1 fruit fly cellular context compared by ENCODE assay signal in the genomic region with DNA sequence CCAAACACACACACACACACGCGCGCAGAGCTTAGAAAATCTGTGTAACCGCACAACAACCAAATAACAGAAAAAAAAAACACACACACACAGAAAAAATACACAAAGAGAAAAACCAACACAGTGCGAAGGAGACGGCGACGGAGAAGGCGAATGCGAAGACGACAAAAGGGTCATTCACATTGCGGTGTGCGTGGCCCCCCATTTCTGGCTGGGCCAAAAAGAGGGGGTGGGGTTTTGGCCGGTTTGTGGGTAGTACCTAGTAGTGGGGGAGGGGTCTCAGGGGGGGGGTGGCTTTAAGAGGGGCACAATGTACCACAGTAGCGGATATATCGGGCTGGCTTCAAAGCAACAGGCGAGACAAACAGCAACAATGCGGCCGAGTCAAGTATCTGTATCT.
TF ChIP-seq lines count a peak whose summit lies in the region.

No protein-coding gene starts in this region.

TF ChIP-seq in whole organism, embryonic, 481 proteins besides CTCF, POLR2A, EP300 and RAD21 (continued from another document):
- no peak for TF ChIP-seq gcm2 (GFP tag; optimal IDR thresholded peaks at IDR 0.05; lab: Kevin White, UChicago)
- TF ChIP-seq CG10565 (GFP tag; optimal IDR thresholded peaks at IDR 0.05; lab: Kevin White, UChicago): no peak
- TF ChIP-seq Blimp-1 (GFP tag; optimal IDR thresholded peaks at IDR 0.05; lab: Kevin White, UChicago): no peak
- no peak for TF ChIP-seq Kr (GFP tag; optimal IDR thresholded peaks at IDR 0.05; lab: Kevin White, UChicago)
- no peak for TF ChIP-seq Six4 (GFP tag; optimal IDR thresholded peaks at IDR 0.05; lab: Kevin White, UChicago)
- TF ChIP-seq tup (GFP tag; optimal IDR thresholded peaks at IDR 0.05; lab: Kevin White, UChicago): no peak
- TF ChIP-seq cas (GFP tag; IDR thresholded peaks at IDR 0.05; lab: Robert Waterston, UW): no peak
- no peak for TF ChIP-seq Nf-YB (GFP tag; optimal IDR thresholded peaks at IDR 0.05; lab: Kevin White, UChicago)
- TF ChIP-seq Eip74EF (GFP tag; optimal IDR thresholded peaks at IDR 0.05; lab: Kevin White, UChicago): no peak
- TF ChIP-seq Hand (GFP tag; optimal IDR thresholded peaks at IDR 0.05; lab: Kevin White, UChicago): no peak
- no peak for TF ChIP-seq Xrp1 (GFP tag; IDR thresholded peaks at IDR 0.05; lab: Robert Waterston, UW)
- no peak for TF ChIP-seq corto (GFP tag; optimal IDR thresholded peaks at IDR 0.05; lab: Kevin White, UChicago)
- no peak for TF ChIP-seq grau (tag; optimal IDR thresholded peaks at IDR 0.05; lab: Kevin White, UChicago)
- no peak for TF ChIP-seq odd (GFP tag; optimal IDR thresholded peaks at IDR 0.05; lab: Kevin White, UChicago)
- TF ChIP-seq CG6254 (GFP tag; optimal IDR thresholded peaks at IDR 0.05; lab: Kevin White, UChicago): no peak
- no peak for TF ChIP-seq HmgD (GFP tag; optimal IDR thresholded peaks at IDR 0.05; lab: Kevin White, UChicago)
- peak; percentile 92 for TF ChIP-seq crol (GFP tag; IDR thresholded peaks at IDR 0.05; lab: Robert Waterston, UW)
- no peak for TF ChIP-seq CG18619 (GFP tag; optimal IDR thresholded peaks at IDR 0.05; lab: Kevin White, UChicago)
- TF ChIP-seq CG12769 (tag; optimal IDR thresholded peaks at IDR 0.05; lab: Kevin White, UChicago): peak; percentile 58
- peak; percentile 33; the same call in 1 of the 2 replicates for TF ChIP-seq CG32532 (GFP tag; IDR thresholded peaks at IDR 0.05; lab: Robert Waterston, UW)
- TF ChIP-seq slou (GFP tag; optimal IDR thresholded peaks at IDR 0.05; lab: Kevin White, UChicago): no peak
- TF ChIP-seq trem (tag; optimal IDR thresholded peaks at IDR 0.05; lab: Kevin White, UChicago): no peak
- TF ChIP-seq Atf6 (GFP tag; IDR thresholded peaks at IDR 0.05; lab: Robert Waterston, UW): no peak
- no peak for TF ChIP-seq Oli (tag; optimal IDR thresholded peaks at IDR 0.05; lab: Kevin White, UChicago)
- TF ChIP-seq Atf-2 (GFP tag; optimal IDR thresholded peaks at IDR 0.05; lab: Kevin White, UChicago): no peak
- no peak for TF ChIP-seq CG14965 (GFP tag; optimal IDR thresholded peaks at IDR 0.05; lab: Kevin White, UChicago; ENCODE audit: borderline replicate concordance)
- no peak for TF ChIP-seq al (GFP tag; IDR thresholded peaks at IDR 0.05; lab: Robert Waterston, UW)
- TF ChIP-seq GATAe (GFP tag; conservative IDR thresholded peaks at IDR 0.05; lab: Robert Waterston, UW): no peak
- peak; percentile 58 for TF ChIP-seq cg (GFP tag; optimal IDR thresholded peaks at IDR 0.05; lab: Kevin White, UChicago)
- no peak for TF ChIP-seq emc (GFP tag; optimal IDR thresholded peaks at IDR 0.05; lab: Kevin White, UChicago)
- no peak for TF ChIP-seq ato (GFP tag; IDR thresholded peaks at IDR 0.05; lab: Robert Waterston, UW; ENCODE audit: partially characterized antibody)
- no peak for TF ChIP-seq repo (GFP tag; optimal IDR thresholded peaks at IDR 0.05; lab: Kevin White, UChicago)
- no peak for TF ChIP-seq NK7.1 (GFP tag; optimal IDR thresholded peaks at IDR 0.05; lab: Kevin White, UChicago)
- TF ChIP-seq CG11560 (tag; IDR thresholded peaks at IDR 0.05; lab: Robert Waterston, UW): no peak
- no peak for TF ChIP-seq bab2 (GFP tag; optimal IDR thresholded peaks at IDR 0.05; lab: Kevin White, UChicago)
- TF ChIP-seq kni (GFP tag; optimal IDR thresholded peaks at IDR 0.05; lab: Kevin White, UChicago): peak; percentile 62
- no peak for TF ChIP-seq CG13123 (GFP tag; optimal IDR thresholded peaks at IDR 0.05; lab: Kevin White, UChicago)
- TF ChIP-seq CG30431 (GFP tag; optimal IDR thresholded peaks at IDR 0.05; lab: Kevin White, UChicago): no peak
- TF ChIP-seq mam (GFP tag; optimal IDR thresholded peaks at IDR 0.05; lab: Kevin White, UChicago): no peak
- TF ChIP-seq ind (GFP tag; optimal IDR thresholded peaks at IDR 0.05; lab: Kevin White, UChicago): no peak
- TF ChIP-seq CG7928 (GFP tag; optimal IDR thresholded peaks at IDR 0.05; lab: Kevin White, UChicago): no peak
- no peak for TF ChIP-seq Bteb2 (GFP tag; optimal IDR thresholded peaks at IDR 0.05; lab: Kevin White, UChicago)
- no peak for TF ChIP-seq mirr (GFP tag; optimal IDR thresholded peaks at IDR 0.05; lab: Kevin White, UChicago)
- TF ChIP-seq CG31224 (GFP tag; IDR thresholded peaks at IDR 0.05; lab: Robert Waterston, UW): no peak
- TF ChIP-seq Rx (GFP tag; IDR thresholded peaks at IDR 0.05; lab: Robert Waterston, UW): no peak
- TF ChIP-seq tx (GFP tag; optimal IDR thresholded peaks at IDR 0.05; lab: Kevin White, UChicago): no peak
- no peak for TF ChIP-seq fu2 (GFP tag; optimal IDR thresholded peaks at IDR 0.05; lab: Kevin White, UChicago)
- TF ChIP-seq CG10274 (GFP tag; optimal IDR thresholded peaks at IDR 0.05; lab: Kevin White, UChicago): no peak
- no peak for TF ChIP-seq CG10267 (tag; optimal IDR thresholded peaks at IDR 0.05; lab: Kevin White, UChicago)
- TF ChIP-seq Nf-YA (GFP tag; IDR thresholded peaks at IDR 0.05; lab: Robert Waterston, UW): no peak
- no peak for TF ChIP-seq Doc3 (GFP tag; IDR thresholded peaks at IDR 0.05; lab: Robert Waterston, UW; ENCODE audit: partially characterized antibody)
- no peak for TF ChIP-seq seq (GFP tag; IDR thresholded peaks at IDR 0.05; lab: Robert Waterston, UW)
- no peak for TF ChIP-seq CG5245 (GFP tag; optimal IDR thresholded peaks at IDR 0.05; lab: Kevin White, UChicago)
- TF ChIP-seq hb (GFP tag; IDR thresholded peaks at IDR 0.05; lab: Robert Waterston, UW; ENCODE audit: partially characterized antibody): no peak
- TF ChIP-seq luna (GFP tag; optimal IDR thresholded peaks at IDR 0.05; lab: Kevin White, UChicago): no peak
- no peak for TF ChIP-seq nmo (GFP tag; optimal IDR thresholded peaks at IDR 0.05; lab: Kevin White, UChicago)
- TF ChIP-seq tll (GFP tag; optimal IDR thresholded peaks at IDR 0.05; lab: Kevin White, UChicago): no peak
- no peak for TF ChIP-seq Deaf1 (tag; optimal IDR thresholded peaks at IDR 0.05; lab: Kevin White, UChicago)
- no peak for TF ChIP-seq Dfd (GFP tag; optimal IDR thresholded peaks at IDR 0.05; lab: Kevin White, UChicago)
- no peak for TF ChIP-seq gcm (GFP tag; optimal IDR thresholded peaks at IDR 0.05; lab: Kevin White, UChicago)
- TF ChIP-seq Stat92E (GFP tag; optimal IDR thresholded peaks at IDR 0.05; lab: Kevin White, UChicago): no peak
- no peak for TF ChIP-seq wdn (GFP tag; IDR thresholded peaks at IDR 0.05; lab: Robert Waterston, UW)
- TF ChIP-seq HLH54F (GFP tag; optimal IDR thresholded peaks at IDR 0.05; lab: Kevin White, UChicago): no peak
- no peak for TF ChIP-seq B-H2 (GFP tag; optimal IDR thresholded peaks at IDR 0.05; lab: Kevin White, UChicago)
- TF ChIP-seq CG2120 (GFP tag; optimal IDR thresholded peaks at IDR 0.05; lab: Kevin White, UChicago): no peak
- peak; percentile 29 for TF ChIP-seq abd-A (tag; optimal IDR thresholded peaks at IDR 0.05; lab: Kevin White, UChicago)
- no peak for TF ChIP-seq Hmx (GFP tag; optimal IDR thresholded peaks at IDR 0.05; lab: Kevin White, UChicago)
- TF ChIP-seq Oaz (GFP tag; IDR thresholded peaks at IDR 0.05; lab: Robert Waterston, UW): no peak
- peak; percentile 46; the same call in 1 of the 2 replicates for TF ChIP-seq vvl (GFP tag; IDR thresholded peaks at IDR 0.05; lab: Robert Waterston, UW)
- peak; percentile 46 for TF ChIP-seq CG10543 (GFP tag; optimal IDR thresholded peaks at IDR 0.05; lab: Kevin White, UChicago)
- no peak for TF ChIP-seq CG1832 (GFP tag; optimal IDR thresholded peaks at IDR 0.05; lab: Kevin White, UChicago)
- no peak for TF ChIP-seq CG4854 (GFP tag; optimal IDR thresholded peaks at IDR 0.05; lab: Kevin White, UChicago)
- TF ChIP-seq bcd (GFP tag; optimal IDR thresholded peaks at IDR 0.05; lab: Kevin White, UChicago): no peak
- TF ChIP-seq dm (GFP tag; optimal IDR thresholded peaks at IDR 0.05; lab: Kevin White, UChicago): no peak
- no peak for TF ChIP-seq Mad (GFP tag; optimal IDR thresholded peaks at IDR 0.05; lab: Kevin White, UChicago)
- no peak for TF ChIP-seq cato (GFP tag; optimal IDR thresholded peaks at IDR 0.05; lab: Kevin White, UChicago; ENCODE audit: borderline replicate concordance)
- no peak for TF ChIP-seq gce (GFP tag; IDR thresholded peaks at IDR 0.05; lab: Robert Waterston, UW)
- TF ChIP-seq Nf-YC (tag; optimal IDR thresholded peaks at IDR 0.05; lab: Kevin White, UChicago): no peak
- TF ChIP-seq dysf (GFP tag; IDR thresholded peaks at IDR 0.05; lab: Robert Waterston, UW): no peak
- TF ChIP-seq CG6654 (GFP tag; optimal IDR thresholded peaks at IDR 0.05; lab: Kevin White, UChicago): no peak
- peak; percentile 32; the same call in 1 of the 2 replicates for TF ChIP-seq ttk (GFP tag; IDR thresholded peaks at IDR 0.05; lab: Robert Waterston, UW)
